Worm (Caenorhabditis elegans): ENCODE results near the gene ZK1248.11.
A peak's percentile ranks its signal among the peaks of the same experiment; 100 is the strongest.

Gene ZK1248.11

ce11 chrII:5781935-5782921, 46.2 kb downstream of the ZK1248.11 start, which contains the start of gene K05F1.6 (continued):
- TF ChIP-seq lin-29 (GFP tag; IDR thresholded peaks at IDR 0.05): no peak
- peak; percentile 81 for TF ChIP-seq nhr-41 (GFP tag; IDR thresholded peaks at IDR 0.05)
- peak; percentile 93 for TF ChIP-seq dmd-8 (GFP tag; IDR thresholded peaks at IDR 0.05)
- TF ChIP-seq duxl-1 (tag; optimal IDR thresholded peaks at IDR 0.05; ENCODE audit: poor library complexity): peak; percentile 79
- peak; percentile 12 for TF ChIP-seq dpl-1 (GFP tag; optimal IDR thresholded peaks at IDR 0.05)
- TF ChIP-seq pqm-1 (tag; optimal IDR thresholded peaks at IDR 0.05): no peak
- no peak for TF ChIP-seq skn-1 (tag; optimal IDR thresholded peaks at IDR 0.05)
- no peak for TF ChIP-seq nhr-237 (tag; optimal IDR thresholded peaks at IDR 0.05)
- TF ChIP-seq ceh-44 (GFP tag; IDR thresholded peaks at IDR 0.05): peak; percentile 100
- no peak for TF ChIP-seq cey-2 (tag; optimal IDR thresholded peaks at IDR 0.05; ENCODE audit: borderline replicate concordance, insufficient read depth)
- peak; percentile 60 for TF ChIP-seq T20F7.1 (GFP tag; optimal IDR thresholded peaks at IDR 0.05)
- peak; percentile 79 for TF ChIP-seq lim-7 (GFP tag; IDR thresholded peaks at IDR 0.05)
- peak; percentile 62 for TF ChIP-seq hlh-30 (tag; optimal IDR thresholded peaks at IDR 0.05; ENCODE audit: insufficient read depth)
- TF ChIP-seq spr-1 (tag; optimal IDR thresholded peaks at IDR 0.05): peak; percentile 70
- no peak for TF ChIP-seq unc-39 (tag; optimal IDR thresholded peaks at IDR 0.05)
- peak; percentile 81; the same call in 1 of the 2 replicates for TF ChIP-seq saeg-2 (GFP tag; IDR thresholded peaks at IDR 0.05)
- TF ChIP-seq D1046.2 (GFP tag; IDR thresholded peaks at IDR 0.05): peak; percentile 77; the same call in 1 of the 2 replicates
- no peak for TF ChIP-seq daf-19 (GFP tag; conservative IDR thresholded peaks at IDR 0.05)
- TF ChIP-seq mdl-1 (tag; optimal IDR thresholded peaks at IDR 0.05): peak in 1 of 2 experiments; percentile 17
- TF ChIP-seq nhr-25 (tag; optimal IDR thresholded peaks at IDR 0.05; ENCODE audit: borderline replicate concordance, insufficient read depth): no peak
- TF ChIP-seq madf-5 (GFP tag; IDR thresholded peaks at IDR 0.05): 0 out of 4 replicates have a peak, but pooled peaks have one; percentile 38 to 52

- TF ChIP-seq pha-4 (GFP tag; IDR thresholded peaks at IDR 0.05): no peak
- no peak for TF ChIP-seq pha-4 (tag; optimal IDR thresholded peaks at IDR 0.05)
- peak in 1 of 2 experiments; percentile 0 for TF ChIP-seq unc-62 (GFP tag; optimal IDR thresholded peaks at IDR 0.05 in 1 of 2)
- TF ChIP-seq unc-62 (tag; optimal IDR thresholded peaks at IDR 0.05): no peak
- no peak for TF ChIP-seq Y48G9A.11 (GFP tag; IDR thresholded peaks at IDR 0.05)
- no peak for TF ChIP-seq arid-1 (GFP tag; conservative IDR thresholded peaks at IDR 0.05)
- TF ChIP-seq tra-1 (GFP tag; IDR thresholded peaks at IDR 0.05): no peak
- TF ChIP-seq unc-130 (GFP tag; optimal IDR thresholded peaks at IDR 0.05): no peak
- TF ChIP-seq snpc-4 (tag; optimal IDR thresholded peaks at IDR 0.05): no peak
- TF ChIP-seq lir-3 (tag; optimal IDR thresholded peaks at IDR 0.05): no peak
- no peak for TF ChIP-seq fos-1 (tag; optimal IDR thresholded peaks at IDR 0.05)
- no peak for TF ChIP-seq spr-3 (GFP tag; optimal IDR thresholded peaks at IDR 0.05)
- TF ChIP-seq nhr-6 (tag; optimal IDR thresholded peaks at IDR 0.05): no peak
- TF ChIP-seq zag-1 (tag; optimal IDR thresholded peaks at IDR 0.05): no peak
- TF ChIP-seq mes-2 (tag; optimal IDR thresholded peaks at IDR 0.05; ENCODE audit: poor library complexity, severe bottlenecking): peak; percentile 37
- no peak for TF ChIP-seq hlh-30 (tag; optimal IDR thresholded peaks at IDR 0.05; ENCODE audit: insufficient read depth)
- TF ChIP-seq daf-8 (GFP tag; IDR thresholded peaks at IDR 0.05): no peak
- no peak for TF ChIP-seq sdz-12 (GFP tag; optimal IDR thresholded peaks at IDR 0.05)
- TF ChIP-seq nhr-41 (GFP tag; IDR thresholded peaks at IDR 0.05): no peak
- TF ChIP-seq D1046.2 (GFP tag; IDR thresholded peaks at IDR 0.05): no peak
- TF ChIP-seq daf-19 (GFP tag; conservative IDR thresholded peaks at IDR 0.05): no peak
- TF ChIP-seq cey-2 (tag; optimal IDR thresholded peaks at IDR 0.05; ENCODE audit: borderline replicate concordance, insufficient read depth): no peak
- peak in 1 of 2 experiments; percentile 30 for TF ChIP-seq lsy-2 (tag; optimal IDR thresholded peaks at IDR 0.05)
- TF ChIP-seq jun-1 (tag; optimal IDR thresholded peaks at IDR 0.05): no peak
- TF ChIP-seq ceh-32 (tag; optimal IDR thresholded peaks at IDR 0.05; ENCODE audit: poor library complexity): no peak
- no peak for TF ChIP-seq lin-29 (GFP tag; IDR thresholded peaks at IDR 0.05)
- TF ChIP-seq ztf-11 (tag; optimal IDR thresholded peaks at IDR 0.05): no peak
- TF ChIP-seq ctbp-1 (GFP tag; IDR thresholded peaks at IDR 0.05): no peak
- TF ChIP-seq nhr-28 (tag; optimal IDR thresholded peaks at IDR 0.05): no peak
- peak; percentile 47 for TF ChIP-seq hmg-1.1 (GFP tag; IDR thresholded peaks at IDR 0.05)
- no peak for TF ChIP-seq lin-38 (GFP tag; IDR thresholded peaks at IDR 0.05)
- TF ChIP-seq Y105C5A.15 (GFP tag; IDR thresholded peaks at IDR 0.05): no peak
These were observed 48.5 kb downstream of the ZK1248.11 start for ce11 chrII:5779866-5780265.
